Fruit fly (Drosophila melanogaster): ENCODE measurements around the gene brk.

Gene brk

dm6 chrX:7291850-7292499 is 15.8 kb upstream of the brk start (continued):
- TF ChIP-seq CG12236 (GFP tag; optimal IDR thresholded peaks at IDR 0.05) (peak; percentile 40), CG14441 (GFP tag; IDR thresholded peaks at IDR 0.05) (0 out of 2 replicates have a peak, but pooled peaks have one; percentile 47), MTF-1 (GFP tag; optimal IDR thresholded peaks at IDR 0.05; ENCODE audit: borderline replicate concordance) (peak; percentile 74), her (GFP tag; optimal IDR thresholded peaks at IDR 0.05) (no peak), CG1024 (GFP tag; IDR thresholded peaks at IDR 0.05) (peak; percentile 11; the same call in 1 of the 2 replicates), CG13894 (tag; optimal IDR thresholded peaks at IDR 0.05) (no peak), CG4282 (GFP tag; optimal IDR thresholded peaks at IDR 0.05) (no peak), Sox100B (GFP tag; optimal IDR thresholded peaks at IDR 0.05) (peak; percentile 68), crc (GFP tag; optimal IDR thresholded peaks at IDR 0.05) (no peak), CG2116 (GFP tag; optimal IDR thresholded peaks at IDR 0.05) (peak; percentile 23), Nf-YB (GFP tag; optimal IDR thresholded peaks at IDR 0.05) (peak; percentile 72), TFAM (GFP tag; optimal IDR thresholded peaks at IDR 0.05) (no peak), Poxn (GFP tag; IDR thresholded peaks at IDR 0.05) (no peak), Fer2 (tag; optimal IDR thresholded peaks at IDR 0.05) (peak; percentile 21), dan (GFP tag; IDR thresholded peaks at IDR 0.05) (peak; percentile 72; the same call in 1 of the 2 replicates), slbo (GFP tag; IDR thresholded peaks at IDR 0.05) (no peak), prd (optimal IDR thresholded peaks at IDR 0.05) (no peak), prd (GFP tag; IDR thresholded peaks at IDR 0.05) (peak; percentile 86), mirr (GFP tag; optimal IDR thresholded peaks at IDR 0.05) (no peak), CG2120 (GFP tag; optimal IDR thresholded peaks at IDR 0.05) (peak; percentile 2), bigmax (GFP tag; optimal IDR thresholded peaks at IDR 0.05) (no peak), chm (GFP tag; IDR thresholded peaks at IDR 0.05) (peak; percentile 80; the same call in 1 of the 2 replicates), CG8388 (GFP tag; optimal IDR thresholded peaks at IDR 0.05) (peak; percentile 86), CG6791 (GFP tag; IDR thresholded peaks at IDR 0.05; ENCODE audit: partially characterized antibody) (no peak), CG31224 (GFP tag; IDR thresholded peaks at IDR 0.05) (peak; percentile 41), Vsx1 (GFP tag; optimal IDR thresholded peaks at IDR 0.05) (peak; percentile 1), CG12942 (GFP tag; optimal IDR thresholded peaks at IDR 0.05) (peak; percentile 68), hbn (GFP tag; IDR thresholded peaks at IDR 0.05; ENCODE audit: partially characterized antibody) (no peak), CG7928 (GFP tag; optimal IDR thresholded peaks at IDR 0.05) (no peak), CG30403 (GFP tag; optimal IDR thresholded peaks at IDR 0.05) (peak; percentile 78), Optix (GFP tag; IDR thresholded peaks at IDR 0.05) (peak; percentile 39; the same call in 1 of the 3 replicates), trem (tag; optimal IDR thresholded peaks at IDR 0.05) (peak; percentile 61), Max (GFP tag; optimal IDR thresholded peaks at IDR 0.05) (peak; percentile 78), lola (GFP tag; optimal IDR thresholded peaks at IDR 0.05) (peak in 1 of 3 experiments; percentile 94), pan (optimal IDR thresholded peaks at IDR 0.05) (no peak), pan (GFP tag; optimal IDR thresholded peaks at IDR 0.05 in 1 of 2, IDR thresholded peaks at IDR 0.05 in 1 of 2) (peak in 1 of 2 experiments; percentile 60), CG7786 (GFP tag; optimal IDR thresholded peaks at IDR 0.05) (peak; percentile 49), Scr (GFP tag; IDR thresholded peaks at IDR 0.05; ENCODE audit: partially characterized antibody) (no peak), ci (GFP tag; IDR thresholded peaks at IDR 0.05) (peak; percentile 64; the same call in 1 of the 3 replicates), zen (tag; optimal IDR thresholded peaks at IDR 0.05) (peak; percentile 86), Taf1 (GFP tag; IDR thresholded peaks at IDR 0.05) (no peak), CG11456 (GFP tag; IDR thresholded peaks at IDR 0.05) (no peak; the same call in 2 of the 3 replicates), CG31365 (tag; optimal IDR thresholded peaks at IDR 0.05) (no peak), CG4404 (GFP tag; IDR thresholded peaks at IDR 0.05) (peak; percentile 89), jumu (GFP tag; optimal IDR thresholded peaks at IDR 0.05) (peak; percentile 4), z (GFP tag; IDR thresholded peaks at IDR 0.05) (0 out of 3 replicates have a peak, but pooled peaks have one; percentile 17), HLHmδ (GFP tag; optimal IDR thresholded peaks at IDR 0.05) (no peak), sqz (GFP tag; optimal IDR thresholded peaks at IDR 0.05) (peak; percentile 74), chif (GFP tag; optimal IDR thresholded peaks at IDR 0.05) (peak; percentile 69 to 87), kni (GFP tag; optimal IDR thresholded peaks at IDR 0.05) (peak; percentile 68)
